Worm (Caenorhabditis elegans) whole organism, young adult: ENCODE results near the gene W06A7.2.

Experiments
- B0019.2 ChIP-seq: fragments of 200-800 bp; sonication (Bioruptor generic); conservative IDR thresholded peaks from 2 replicates; pipeline ENCODE4 v1.3.6; 2022; ENCODE audit warnings: missing genetic modification reagents, missing genetic modification characterization, missing compliant biosample characterization
- B0035.1 ChIP-seq: sonication (generic microtip); optimal IDR thresholded peaks from 2 replicates; lab custom pipeline; 2016; ENCODE audit warnings: missing genetic modification characterization, mild to moderate bottlenecking, missing compliant biosample characterization, missing genotype, missing genetic modification reagents
- B0261.1 ChIP-seq: sonication (generic microtip); optimal IDR thresholded peaks from 2 replicates; lab custom pipeline; 2016; ENCODE audit warnings: mild to moderate bottlenecking, missing genetic modification characterization, moderate library complexity, missing compliant biosample characterization
- C06A6.2 ChIP-seq: fragments of 200-800 bp; sonication (Bioruptor generic); conservative IDR thresholded peaks from 2 replicates; pipeline ENCODE4 v1.3.6; 2022; ENCODE audit warnings: missing genetic modification characterization, missing compliant biosample characterization
- F23B12.7 ChIP-seq: sonication (generic microtip); optimal IDR thresholded peaks from 2 replicates; lab custom pipeline; 2017; ENCODE audit warnings: missing genetic modification characterization, mild to moderate bottlenecking, missing compliant biosample characterization, antibody characterized with exemption, moderate library complexity; ENCODE audit not compliant: insufficient read depth
- F33H1.4 ChIP-seq: fragments of 200-800 bp; sonication (Bioruptor generic); IDR thresholded peaks from 2 replicates; pipeline ENCODE4 v1.3.6; 2022; ENCODE audit warnings: missing genetic modification reagents, missing genetic modification characterization, missing compliant biosample characterization
- F49E8.2 ChIP-seq: sonication (generic microtip); optimal IDR thresholded peaks from 3 replicates; lab custom pipeline; 2017; ENCODE audit warnings: missing genetic modification characterization, mild to moderate bottlenecking, missing compliant biosample characterization, antibody characterized with exemption, moderate library complexity; ENCODE audit not compliant: insufficient read depth
- F55B11.4 ChIP-seq: sonication (generic microtip); optimal IDR thresholded peaks from 2 replicates; lab custom pipeline; 2016; ENCODE audit warnings: missing compliant biosample characterization, missing genetic modification characterization, borderline replicate concordance; ENCODE audit not compliant: insufficient read depth
- F57C9.4 ChIP-seq: sonication (generic microtip); optimal IDR thresholded peaks from 2 replicates; lab custom pipeline; 2017; ENCODE audit warnings: mild to moderate bottlenecking, missing genetic modification characterization, missing compliant biosample characterization
- T07F8.4 ChIP-seq: sonication (generic microtip); optimal IDR thresholded peaks from 2 replicates; lab custom pipeline; 2016; ENCODE audit warnings: mild to moderate bottlenecking, missing genetic modification characterization, moderate library complexity, missing compliant biosample characterization
- Y53G8AR.9 ChIP-seq: fragments of 200-800 bp; sonication (Bioruptor generic); conservative IDR thresholded peaks from 2 replicates; pipeline ENCODE4 v1.3.6; 2022; ENCODE audit warnings: missing genetic modification reagents, missing genetic modification characterization, missing compliant biosample characterization
- Y79H2A.3 ChIP-seq: fragments of 200-800 bp; sonication (Bioruptor generic); conservative IDR thresholded peaks from 2 replicates; pipeline ENCODE4 v1.3.6; 2022; ENCODE audit warnings: missing genetic modification reagents, missing genetic modification characterization, missing compliant biosample characterization
- akir-1 ChIP-seq: fragments of 200-800 bp; sonication (Bioruptor generic); optimal IDR thresholded peaks from 2 replicates; lab custom pipeline; 2018; ENCODE audit warnings: mild to moderate bottlenecking, missing genetic modification characterization, moderate library complexity, missing compliant biosample characterization
- ama-1 ChIP-seq, 3 experiments: fragments of 150-350 bp in 1 of 3; sonication (generic microtip) in 2 of 3; optimal IDR thresholded peaks; 2 replicates each; lab custom pipeline; 2014 to 2018; ENCODE audit warnings: missing biosample characterization in 2 of 3, missing genetic modification characterization in 2 of 3, missing genetic modification reagents in 2 of 3
- aptf-2 ChIP-seq: fragments of 200-800 bp; sonication (Bioruptor generic); conservative IDR thresholded peaks from 2 replicates; pipeline ENCODE4 v1.3.6; 2022; ENCODE audit warnings: missing genetic modification reagents, missing genetic modification characterization, missing compliant biosample characterization
- aptf-3 ChIP-seq: fragments of 200-800 bp; sonication (Bioruptor generic); IDR thresholded peaks from 2 replicates; pipeline ENCODE4 v1.3.6; 2022; ENCODE audit warnings: missing genetic modification characterization, missing compliant biosample characterization
- atf-7 ChIP-seq: sonication (generic microtip); optimal IDR thresholded peaks from 2 replicates; lab custom pipeline; 2017; ENCODE audit warnings: mild to moderate bottlenecking, missing genetic modification characterization, missing compliant biosample characterization
- athp-1 ChIP-seq: sonication (generic microtip); optimal IDR thresholded peaks from 2 replicates; lab custom pipeline; 2017; ENCODE audit warnings: mild to moderate bottlenecking, missing genetic modification characterization, missing compliant biosample characterization
- attf-3 ChIP-seq: fragments of 200-800 bp; sonication (Bioruptor generic); conservative IDR thresholded peaks from 2 replicates; pipeline ENCODE4 v1.3.6; 2022; ENCODE audit warnings: missing genetic modification reagents, missing genetic modification characterization, missing compliant biosample characterization
- attf-6 ChIP-seq: fragments of 200-800 bp; sonication (Bioruptor generic); IDR thresholded peaks from 2 replicates; pipeline ENCODE4 v1.3.6; 2022; ENCODE audit warnings: missing genetic modification reagents, missing genetic modification characterization, missing compliant biosample characterization
- bed-2 ChIP-seq: fragments of 200-800 bp; sonication (Bioruptor generic); IDR thresholded peaks from 2 replicates; pipeline ENCODE4 v1.3.6; 2022; ENCODE audit warnings: missing genetic modification reagents, missing genetic modification characterization, missing compliant biosample characterization
- ceh-79 ChIP-seq: sonication (generic microtip); optimal IDR thresholded peaks from 2 replicates; lab custom pipeline; 2017; ENCODE audit warnings: mild to moderate bottlenecking, missing genetic modification characterization, missing compliant biosample characterization
- dox-1 ChIP-seq: fragments of 200-800 bp; sonication (Bioruptor generic); IDR thresholded peaks from 2 replicates; pipeline ENCODE4 v1.3.6; 2022; ENCODE audit warnings: missing genetic modification reagents, missing genetic modification characterization, missing compliant biosample characterization
- dpff-1 ChIP-seq: sonication (generic microtip); optimal IDR thresholded peaks from 2 replicates; lab custom pipeline; 2017; ENCODE audit warnings: mild to moderate bottlenecking, missing genetic modification characterization, missing compliant biosample characterization
- efl-1 ChIP-seq: fragments of 150-350 bp; optimal IDR thresholded peaks from 2 replicates; lab custom pipeline; 2014; ENCODE audit warnings: missing biosample characterization, missing genetic modification reagents, missing genetic modification characterization
- egl-18 ChIP-seq: fragments of 200-800 bp; sonication (Bioruptor generic); IDR thresholded peaks from 2 replicates; pipeline ENCODE4 v1.3.6; 2022; ENCODE audit warnings: missing genetic modification reagents, missing genetic modification characterization, missing compliant biosample characterization
- ekl-4 ChIP-seq: fragments of 200-800 bp; sonication (Bioruptor generic); IDR thresholded peaks from 2 replicates; pipeline ENCODE4 v1.3.6; 2022; ENCODE audit warnings: missing genetic modification reagents, missing genetic modification characterization, missing compliant biosample characterization
- fkh-3 ChIP-seq: sonication (generic microtip); optimal IDR thresholded peaks from 2 replicates; lab custom pipeline; 2016; ENCODE audit warnings: mild to moderate bottlenecking, missing genetic modification characterization, missing compliant biosample characterization
- hlh-26 ChIP-seq: fragments of 200-800 bp; sonication (Bioruptor generic); conservative IDR thresholded peaks from 2 replicates; pipeline ENCODE4 v1.3.6; 2022; ENCODE audit warnings: missing genetic modification reagents, missing genetic modification characterization, missing compliant biosample characterization
- hmg-1.2 ChIP-seq: fragments of 200-800 bp; sonication (Bioruptor generic); IDR thresholded peaks from 2 replicates; pipeline ENCODE4 v1.3.6; 2022; ENCODE audit warnings: missing genetic modification reagents, missing genetic modification characterization, missing compliant biosample characterization
- let-526 ChIP-seq: fragments of 200-800 bp; sonication (Bioruptor generic); IDR thresholded peaks from 2 replicates; pipeline ENCODE4 v1.3.6; 2022; ENCODE audit warnings: missing genetic modification reagents, missing genetic modification characterization, missing compliant biosample characterization
- lin-26 ChIP-seq: fragments of 200-800 bp; sonication (Bioruptor generic); IDR thresholded peaks from 2 replicates; pipeline ENCODE4 v1.3.6; 2022; ENCODE audit warnings: missing genetic modification reagents, missing genetic modification characterization, missing compliant biosample characterization
- lin-35 ChIP-seq, 3 experiments: fragments of 150-350 bp in 2 of 3; sonication (generic microtip) in 1 of 3; optimal IDR thresholded peaks; 2 replicates each; lab custom pipeline; 2014 to 2018; ENCODE audit warnings: missing biosample characterization in 3 of 3, missing genetic modification characterization in 3 of 3, missing genetic modification reagents in 3 of 3
- lir-1 ChIP-seq: fragments of 200-800 bp; sonication (Bioruptor generic); conservative IDR thresholded peaks from 2 replicates; pipeline ENCODE4 v1.3.6; 2022; ENCODE audit warnings: missing genetic modification reagents, missing genetic modification characterization, missing compliant biosample characterization
- madf-10 ChIP-seq: sonication (generic microtip); optimal IDR thresholded peaks from 2 replicates; lab custom pipeline; 2016; ENCODE audit warnings: mild to moderate bottlenecking, missing genetic modification characterization, missing compliant biosample characterization
- madf-3 ChIP-seq: fragments of 200-800 bp; sonication (Bioruptor generic); IDR thresholded peaks from 2 replicates; pipeline ENCODE4 v1.3.6; 2022; ENCODE audit warnings: missing genetic modification reagents, missing genetic modification characterization, missing compliant biosample characterization
- mcd-1 ChIP-seq: fragments of 200-800 bp; sonication (Bioruptor generic); IDR thresholded peaks from 2 replicates; pipeline ENCODE4 v1.3.6; 2022; ENCODE audit warnings: missing genetic modification reagents, missing genetic modification characterization, missing compliant biosample characterization
- mel-28 ChIP-seq: sonication (generic microtip); optimal IDR thresholded peaks from 2 replicates; lab custom pipeline; 2016; ENCODE audit warnings: borderline replicate concordance, mild to moderate bottlenecking, missing genetic modification characterization, missing compliant biosample characterization
- nfyb-1 ChIP-seq: fragments of 200-800 bp; sonication (Bioruptor generic); IDR thresholded peaks from 2 replicates; pipeline ENCODE4 v1.3.6; 2022; ENCODE audit warnings: missing genetic modification reagents, missing genetic modification characterization, missing compliant biosample characterization
- nhr-80 ChIP-seq: sonication (generic microtip); optimal IDR thresholded peaks from 2 replicates; lab custom pipeline; 2016; ENCODE audit warnings: missing genetic modification characterization, missing compliant biosample characterization
- snpc-1.1 ChIP-seq: sonication (generic microtip); optimal IDR thresholded peaks from 2 replicates; lab custom pipeline; 2017; ENCODE audit warnings: missing genetic modification characterization, mild to moderate bottlenecking, missing compliant biosample characterization, antibody characterized with exemption, moderate library complexity, missing genotype, missing genetic modification reagents; ENCODE audit not compliant: insufficient read depth
- somi-1 ChIP-seq: fragments of 200-800 bp; sonication (Bioruptor generic); optimal IDR thresholded peaks from 2 replicates; lab custom pipeline; 2018; ENCODE audit warnings: mild to moderate bottlenecking, missing genetic modification characterization, missing compliant biosample characterization
- tbx-9 ChIP-seq: sonication (generic microtip); optimal IDR thresholded peaks from 2 replicates; lab custom pipeline; 2016; ENCODE audit warnings: borderline replicate concordance, missing genetic modification characterization, inconsistent platforms, missing compliant biosample characterization
- unc-130 ChIP-seq: sonication (generic microtip); optimal IDR thresholded peaks from 2 replicates; lab custom pipeline; 2016; ENCODE audit warnings: missing genetic modification reagents, missing genetic modification characterization, missing compliant biosample characterization
- ztf-18 ChIP-seq: sonication (generic microtip); optimal IDR thresholded peaks from 2 replicates; lab custom pipeline; 2016; ENCODE audit warnings: missing genotype, mild to moderate bottlenecking, missing genetic modification characterization, missing compliant biosample characterization
- ztf-25 ChIP-seq: fragments of 200-800 bp; sonication (Bioruptor generic); IDR thresholded peaks from 2 replicates; pipeline ENCODE4 v1.3.6; 2022; ENCODE audit warnings: missing genetic modification reagents, missing genetic modification characterization, missing compliant biosample characterization

The W06A7.2 gene

ce11 chrV:14830267-14831175 is 8.9 kb downstream of the W06A7.2 start:
- no peak for TF ChIP-seq F23B12.7 (tag; lab: Kevin White, UChicago)
- TF ChIP-seq attf-3 (GFP tag; lab: Robert Waterston, UW) = no peak
- TF ChIP-seq somi-1 (GFP tag; lab: Kevin White, UChicago) = no peak
- no peak for TF ChIP-seq B0019.2 (GFP tag; lab: Robert Waterston, UW)
- TF ChIP-seq lir-1 (GFP tag; lab: Robert Waterston, UW) = no peak
- no peak for TF ChIP-seq dpff-1 (tag; lab: Kevin White, UChicago)
- no peak for TF ChIP-seq akir-1 (GFP tag; lab: Kevin White, UChicago)
- no peak for TF ChIP-seq atf-7 (tag; lab: Kevin White, UChicago)
- no peak for TF ChIP-seq F33H1.4 (GFP tag; lab: Robert Waterston, UW)
- 0 out of 2 replicates have a peak, but pooled peaks have one; percentile 19 for TF ChIP-seq bed-2 (GFP tag; lab: Robert Waterston, UW)
- TF ChIP-seq B0035.1 (tag; lab: Kevin White, UChicago) = no peak
- 0 out of 2 replicates have a peak, but pooled peaks have one; percentile 13 for TF ChIP-seq lin-26 (GFP tag; lab: Robert Waterston, UW)
- TF ChIP-seq ztf-18 (tag; lab: Kevin White, UChicago) = no peak
- TF ChIP-seq ztf-25 (GFP tag; lab: Robert Waterston, UW) = no peak
- no peak for TF ChIP-seq ama-1 (optimal IDR thresholded peaks at IDR 0.05; lab: Kevin White, UChicago)
- no peak for TF ChIP-seq ama-1 (GFP tag; optimal IDR thresholded peaks at IDR 0.05; lab: Kevin White, UChicago)
- TF ChIP-seq mel-28 (tag; lab: Kevin White, UChicago) = no peak
- TF ChIP-seq dox-1 = peak; percentile 42; the same call in 1 of the 2 replicates
- no peak; the same call in 1 of the 2 replicates for TF ChIP-seq mcd-1 (GFP tag; lab: Robert Waterston, UW)
- TF ChIP-seq nhr-80 = peak; percentile 53
- no peak for TF ChIP-seq ceh-79 (tag; lab: Kevin White, UChicago)
- no peak for TF ChIP-seq lin-35 (GFP tag; optimal IDR thresholded peaks at IDR 0.05; lab: Kevin White, UChicago)
- TF ChIP-seq athp-1 (tag; lab: Kevin White, UChicago) = no peak
- no peak for TF ChIP-seq madf-3 (GFP tag; lab: Robert Waterston, UW)
- no peak for TF ChIP-seq egl-18 (GFP tag; lab: Robert Waterston, UW)
- TF ChIP-seq snpc-1.1 (tag; lab: Kevin White, UChicago) = no peak
- TF ChIP-seq Y53G8AR.9 (GFP tag; lab: Robert Waterston, UW) = no peak
- no peak for TF ChIP-seq aptf-2
- TF ChIP-seq attf-6 = no peak
- no peak; the same call in 1 of the 2 replicates for TF ChIP-seq nfyb-1 (GFP tag; lab: Robert Waterston, UW)
- no peak for TF ChIP-seq tbx-9 (tag; lab: Kevin White, UChicago)
- TF ChIP-seq let-526 = no peak
- TF ChIP-seq F57C9.4 (tag; lab: Kevin White, UChicago) = no peak
- no peak for TF ChIP-seq B0261.1 (tag; lab: Kevin White, UChicago)
- TF ChIP-seq F49E8.2 (tag; lab: Kevin White, UChicago) = no peak
- no peak for TF ChIP-seq madf-10 (tag; lab: Kevin White, UChicago)
- no peak for TF ChIP-seq hlh-26
- TF ChIP-seq ekl-4 = no peak
- no peak for TF ChIP-seq efl-1 (GFP tag; lab: Kevin White, UChicago)
- no peak for TF ChIP-seq Y79H2A.3 (GFP tag; lab: Robert Waterston, UW)
- no peak for TF ChIP-seq unc-130
- no peak for TF ChIP-seq aptf-3 (GFP tag; lab: Robert Waterston, UW)
- peak; percentile 49; the same call in 1 of the 2 replicates for TF ChIP-seq hmg-1.2 (GFP tag; lab: Robert Waterston, UW)
- TF ChIP-seq fkh-3 = no peak
- no peak for TF ChIP-seq C06A6.2
- no peak for TF ChIP-seq T07F8.4 (tag; lab: Kevin White, UChicago)
- TF ChIP-seq F55B11.4 = no peak
